Fruit fly (Drosophila melanogaster) whole organism: Measurements from ENCODE around the gene nAChRalpha4.

Source experiments
- CG8478 ChIP-seq: fragments of >200 bp; optimal IDR thresholded peaks from 2 replicates; lab custom pipeline; 2018; ENCODE audit warnings: inconsistent platforms
- pan ChIP-seq: fragments of >200 bp; optimal IDR thresholded peaks from 2 replicates; lab custom pipeline; 2017
- psq ChIP-seq: fragments of >200 bp; optimal IDR thresholded peaks from 2 replicates; lab custom pipeline; 2017
- usp ChIP-seq: fragments of >200 bp; optimal IDR thresholded peaks from 2 replicates; lab custom pipeline; 2017; ENCODE audit warnings: missing biosample characterization, missing genetic modification characterization, mixed read lengths

dm6 chr3L:23259920-23260319 lies 53.5 kb downstream of the nAChRalpha4 start:
- no peak for TF ChIP-seq usp
- TF ChIP-seq psq (lab: Kevin White, UChicago), result no peak
- TF ChIP-seq pan, result no peak
- TF ChIP-seq CG8478 (lab: Kevin White, UChicago), result no peak
